Worm (Caenorhabditis elegans): ENCODE data around the gene msp-76.

The msp-76 gene

ce11 chrIV:9738194-9738593 lies 49.4 kb downstream of the msp-76 start, which contains the start of gene C28D4.10:
TSS of gene C28D4.10 (plus strand) at chrIV:9738494.
- TF ChIP-seq flt-1 (GFP tag; IDR thresholded peaks at IDR 0.05) (no peak), ceh-36 (tag; optimal IDR thresholded peaks at IDR 0.05) (no peak), hmbx-1 (tag; optimal IDR thresholded peaks at IDR 0.05) (no peak), scrt-1 (GFP tag; IDR thresholded peaks at IDR 0.05) (no peak), ama-1 (optimal IDR thresholded peaks at IDR 0.05) (no peak), aly-1 (tag; optimal IDR thresholded peaks at IDR 0.05) (no peak), F13C5.2 (tag; optimal IDR thresholded peaks at IDR 0.05) (no peak), hmg-4 (GFP tag; optimal IDR thresholded peaks at IDR 0.05) (no peak), tbx-37 (GFP tag; conservative IDR thresholded peaks at IDR 0.05) (no peak), ceh-13 (GFP tag; optimal IDR thresholded peaks at IDR 0.05) (no peak), tra-4 (tag; optimal IDR thresholded peaks at IDR 0.05) (no peak), B0310.2 (tag; optimal IDR thresholded peaks at IDR 0.05) (no peak)

Measured in whole organism, early embryonic.